Worm (Caenorhabditis elegans): ENCODE data around the gene snf-12.

The snf-12 gene

DNA sequence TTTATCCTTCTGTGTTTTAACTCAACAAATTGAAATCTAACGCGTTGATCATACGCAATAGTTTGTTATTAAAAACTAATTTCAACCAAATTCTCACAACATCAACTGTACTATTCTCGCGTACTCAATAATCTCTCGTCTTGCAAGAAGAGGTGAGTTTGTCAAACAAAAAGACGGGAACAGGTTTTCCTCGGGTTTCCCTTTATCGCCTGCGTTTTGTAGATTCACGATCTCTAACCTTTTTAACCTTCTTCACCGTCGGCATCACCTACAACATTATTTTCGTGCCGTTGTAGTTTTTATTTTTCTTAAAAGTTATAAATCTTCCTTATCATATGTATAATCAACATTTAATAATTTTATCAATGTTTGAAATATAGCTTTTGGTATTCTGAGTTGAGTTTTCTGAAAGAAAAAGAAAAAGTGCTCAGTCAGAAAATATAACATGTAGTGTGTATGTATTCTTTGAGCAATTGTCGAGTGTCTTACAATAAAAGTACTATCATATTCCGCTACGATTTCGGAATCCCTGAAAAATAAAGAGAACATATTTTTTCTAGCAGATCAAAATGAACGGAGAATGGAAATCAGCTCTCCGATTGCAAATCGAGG lies at the start of gene snf-12:
snf-12 (plus strand) TSS at position 562 of the 612 bp plus-strand sequence.
- TF ChIP-seq ces-1 (GFP tag; optimal IDR thresholded peaks at IDR 0.05): no peak
- no peak for TF ChIP-seq skn-1 (tag; optimal IDR thresholded peaks at IDR 0.05)
- TF ChIP-seq egl-13 (tag; optimal IDR thresholded peaks at IDR 0.05): no peak
- TF ChIP-seq pqm-1 (tag; optimal IDR thresholded peaks at IDR 0.05): no peak
- TF ChIP-seq nhr-12 (tag; optimal IDR thresholded peaks at IDR 0.05): no peak
- no peak for TF ChIP-seq ceh-88 (GFP tag; IDR thresholded peaks at IDR 0.05)
- TF ChIP-seq unc-62 (GFP tag; optimal IDR thresholded peaks at IDR 0.05): no peak
- no peak for TF ChIP-seq nhr-28 (tag; optimal IDR thresholded peaks at IDR 0.05)
- TF ChIP-seq hpl-2 (GFP tag; optimal IDR thresholded peaks at IDR 0.05): no peak
- TF ChIP-seq C34B4.2 (tag; optimal IDR thresholded peaks at IDR 0.05): no peak
- no peak for TF ChIP-seq efl-3 (GFP tag; optimal IDR thresholded peaks at IDR 0.05)
- no peak for TF ChIP-seq swsn-7 (tag; optimal IDR thresholded peaks at IDR 0.05)
- peak in 1 of 2 experiments; percentile 12 for TF ChIP-seq lin-35 (GFP tag; optimal IDR thresholded peaks at IDR 0.05)
- no peak for TF ChIP-seq hlh-4 (tag; optimal IDR thresholded peaks at IDR 0.05)
- no peak for TF ChIP-seq lir-3 (tag; optimal IDR thresholded peaks at IDR 0.05; ENCODE audit: poor library complexity)
- TF ChIP-seq vab-15 (tag; optimal IDR thresholded peaks at IDR 0.05): no peak
- no peak for TF ChIP-seq lin-15B (tag; optimal IDR thresholded peaks at IDR 0.05)
- no peak for TF ChIP-seq sup-37 (GFP tag; optimal IDR thresholded peaks at IDR 0.05)
- TF ChIP-seq elt-3 (tag; optimal IDR thresholded peaks at IDR 0.05): peak in 1 of 6 experiments; percentile 43
- TF ChIP-seq ets-5 (GFP tag; IDR thresholded peaks at IDR 0.05): no peak
- no peak for TF ChIP-seq nhr-11 (tag; optimal IDR thresholded peaks at IDR 0.05)
- TF ChIP-seq efl-1 (optimal IDR thresholded peaks at IDR 0.05): no peak
- peak in 1 of 2 experiments; percentile 24 for TF ChIP-seq efl-1 (GFP tag; optimal IDR thresholded peaks at IDR 0.05 in 1 of 2)
- TF ChIP-seq pax-3 (tag; optimal IDR thresholded peaks at IDR 0.05): no peak
- TF ChIP-seq fkh-10 (GFP tag; optimal IDR thresholded peaks at IDR 0.05): no peak
- peak; percentile 38 for TF ChIP-seq nhr-20 (tag; optimal IDR thresholded peaks at IDR 0.05)
- TF ChIP-seq blmp-1 (tag; optimal IDR thresholded peaks at IDR 0.05): peak; percentile 64
- TF ChIP-seq ceh-82 (tag; optimal IDR thresholded peaks at IDR 0.05): no peak
- peak; percentile 81 for TF ChIP-seq nhr-85 (tag)
- TF ChIP-seq egl-27 (tag; optimal IDR thresholded peaks at IDR 0.05): no peak
- TF ChIP-seq nhr-71 (tag; optimal IDR thresholded peaks at IDR 0.05): peak; percentile 32
- TF ChIP-seq grh-1 (GFP tag; IDR thresholded peaks at IDR 0.05): peak; percentile 83
- no peak for TF ChIP-seq fkh-4 (tag; optimal IDR thresholded peaks at IDR 0.05; ENCODE audit: borderline replicate concordance)
- TF ChIP-seq Y116A8C.19 (tag; optimal IDR thresholded peaks at IDR 0.05; ENCODE audit: borderline replicate concordance): no peak
- peak; percentile 26 for TF ChIP-seq snu-23 (GFP tag; optimal IDR thresholded peaks at IDR 0.05)

DNA sequence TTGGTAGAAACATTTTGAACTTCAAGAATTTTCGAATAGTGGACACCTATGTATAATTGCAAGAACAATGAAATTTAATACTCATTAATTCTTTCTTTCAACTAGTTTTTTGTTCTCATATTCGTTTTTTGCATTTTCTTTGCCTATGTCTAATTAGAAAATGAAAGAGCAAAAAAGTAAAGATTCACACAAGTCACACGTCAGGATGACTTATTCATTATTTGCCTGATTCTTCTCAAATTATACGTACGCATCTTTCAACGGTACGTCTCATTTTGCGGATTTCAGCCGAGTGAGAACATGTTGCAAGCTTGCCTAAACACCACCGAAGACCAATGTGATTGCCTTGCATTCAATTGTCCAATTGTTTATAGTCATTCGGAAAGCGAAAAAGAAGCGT lies 48.6 kb upstream of the snf-12 start, which contains the start of gene nmur-1:
nmur-1 (plus strand) TSS at position 301 of the 400 bp plus-strand sequence.
- TF ChIP-seq isw-1 (GFP tag; IDR thresholded peaks at IDR 0.05) (no peak), pag-3 (tag; optimal IDR thresholded peaks at IDR 0.05; ENCODE audit: borderline replicate concordance, insufficient read depth) (no peak), lin-14 (GFP tag; optimal IDR thresholded peaks at IDR 0.05) (peak; percentile 14), mab-9 (GFP tag; IDR thresholded peaks at IDR 0.05) (no peak)

DNA sequence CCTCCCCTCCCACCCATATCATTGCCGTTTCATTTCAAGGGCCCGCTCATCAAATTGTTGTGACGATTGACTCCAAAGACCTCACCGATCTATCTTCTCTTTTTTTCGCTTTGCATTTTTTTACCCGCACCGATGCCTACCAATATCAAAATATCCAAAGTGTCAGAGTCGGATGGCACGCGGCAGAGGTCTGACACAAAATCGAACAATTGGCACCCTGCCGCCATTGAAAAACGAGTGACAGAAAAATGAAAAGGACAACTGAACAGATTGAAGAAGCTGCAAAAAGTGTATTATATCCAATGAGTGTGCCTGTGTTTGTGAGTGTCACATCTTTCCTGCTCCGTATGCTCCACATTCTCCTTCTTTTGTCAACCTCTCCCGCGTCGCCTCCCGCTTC lies 42.8 kb upstream of the snf-12 start:
- TF ChIP-seq lin-14 (GFP tag; optimal IDR thresholded peaks at IDR 0.05): peak; percentile 91
- no peak for TF ChIP-seq sptf-1 (tag; optimal IDR thresholded peaks at IDR 0.05)
- TF ChIP-seq nhr-20 (tag; optimal IDR thresholded peaks at IDR 0.05): peak; percentile 54
- peak in 1 of 2 experiments; percentile 31 for TF ChIP-seq lsy-2 (tag; optimal IDR thresholded peaks at IDR 0.05)
- peak; percentile 98 for TF ChIP-seq pag-3 (tag; optimal IDR thresholded peaks at IDR 0.05; ENCODE audit: borderline replicate concordance, insufficient read depth)
- peak; percentile 40 for TF ChIP-seq nhr-19 (GFP tag; conservative IDR thresholded peaks at IDR 0.05)
- peak; percentile 51 for TF ChIP-seq rnt-1 (tag; optimal IDR thresholded peaks at IDR 0.05)
- peak; percentile 62 for TF ChIP-seq nhr-71 (tag; optimal IDR thresholded peaks at IDR 0.05)
- no peak for TF ChIP-seq mep-1 (tag; optimal IDR thresholded peaks at IDR 0.05)
- TF ChIP-seq tlp-1 (tag; optimal IDR thresholded peaks at IDR 0.05): no peak
- TF ChIP-seq mdl-1 (tag; optimal IDR thresholded peaks at IDR 0.05): peak in 1 of 2 experiments; percentile 49
- peak; percentile 56 for TF ChIP-seq snu-23 (GFP tag; optimal IDR thresholded peaks at IDR 0.05)
- no peak for TF ChIP-seq fkh-4 (tag; optimal IDR thresholded peaks at IDR 0.05; ENCODE audit: borderline replicate concordance)
- no peak for TF ChIP-seq nhr-12 (tag; optimal IDR thresholded peaks at IDR 0.05)

Measured in whole organism, L1 larva.